Worm (Caenorhabditis elegans): Measurements from ENCODE around the gene gst-21.

The gst-21 gene

ce11 chrV:1693876-1694275 is 37.9 kb downstream of the gst-21 start, which contains the start of gene Y46H3C.7:
Gene Y46H3C.7, minus strand, starts transcription at chrV:1694022.
- TF ChIP-seq aptf-2 (GFP tag; conservative IDR thresholded peaks at IDR 0.05) (peak; percentile 94), aptf-3 (GFP tag; IDR thresholded peaks at IDR 0.05) (0 out of 2 replicates have a peak, but pooled peaks have one; percentile 60), hmg-1.2 (GFP tag; IDR thresholded peaks at IDR 0.05) (peak; percentile 65)

ce11 chrV:1692494-1692893 is 39.3 kb downstream of the gst-21 start, which contains the start of gene Y46H3C.5:
Gene Y46H3C.5, minus strand, starts transcription at chrV:1692495.
- TF ChIP-seq aptf-2 (GFP tag; conservative IDR thresholded peaks at IDR 0.05) (peak; percentile 80), aptf-3 (GFP tag; IDR thresholded peaks at IDR 0.05) (0 out of 2 replicates have a peak, but pooled peaks have one; percentile 63)

ce11 chrV:1685328-1685727 is 46.5 kb downstream of the gst-21 start, which contains the start of gene srh-5:
Gene srh-5, plus strand, starts transcription at chrV:1685628.
- TF ChIP-seq madf-6 (GFP tag; IDR thresholded peaks at IDR 0.05) (no peak), attf-5 (GFP tag; optimal IDR thresholded peaks at IDR 0.05) (no peak), Y53G8AR.9 (GFP tag; conservative IDR thresholded peaks at IDR 0.05) (no peak), Y53F4B.3 (GFP tag; IDR thresholded peaks at IDR 0.05) (no peak), T07F8.4 (tag; optimal IDR thresholded peaks at IDR 0.05) (no peak), aptf-3 (GFP tag; IDR thresholded peaks at IDR 0.05) (no peak), dpff-1 (tag; optimal IDR thresholded peaks at IDR 0.05) (no peak), tbx-9 (tag; optimal IDR thresholded peaks at IDR 0.05; ENCODE audit: borderline replicate concordance) (no peak), madf-8 (GFP tag; conservative IDR thresholded peaks at IDR 0.05) (no peak), gei-17 (GFP tag; optimal IDR thresholded peaks at IDR 0.05) (no peak), hsf-1 (GFP tag; IDR thresholded peaks at IDR 0.05) (no peak), C17E4.6 (GFP tag; IDR thresholded peaks at IDR 0.05) (no peak)

ce11 chrV:1682279-1682678 is 49.5 kb downstream of the gst-21 start, which contains the start of gene srh-3:
Gene srh-3, plus strand, starts transcription at chrV:1682579.
- TF ChIP-seq ets-4 (GFP tag; optimal IDR thresholded peaks at IDR 0.05) (no peak), nfyb-1 (GFP tag; IDR thresholded peaks at IDR 0.05) (no peak), Y56A3A.18 (GFP tag; IDR thresholded peaks at IDR 0.05) (no peak), dox-1 (GFP tag; IDR thresholded peaks at IDR 0.05) (no peak), aptf-2 (GFP tag; conservative IDR thresholded peaks at IDR 0.05) (no peak), cebp-2 (GFP tag; IDR thresholded peaks at IDR 0.05) (no peak), B0336.3 (GFP tag; IDR thresholded peaks at IDR 0.05) (no peak), snpc-1.3 (tag; optimal IDR thresholded peaks at IDR 0.05; ENCODE audit: insufficient read depth) (no peak), nhr-27 (tag; optimal IDR thresholded peaks at IDR 0.05) (no peak), ceh-27 (GFP tag; optimal IDR thresholded peaks at IDR 0.05) (no peak), F33H1.4 (GFP tag; IDR thresholded peaks at IDR 0.05) (no peak), Y53F4B.3 (GFP tag; IDR thresholded peaks at IDR 0.05) (no peak), atf-7 (tag; optimal IDR thresholded peaks at IDR 0.05) (no peak), F52B5.7 (tag; optimal IDR thresholded peaks at IDR 0.05) (no peak), tbp1 (GFP tag; optimal IDR thresholded peaks at IDR 0.05) (no peak), hlh-26 (GFP tag; conservative IDR thresholded peaks at IDR 0.05) (no peak), hrde-1 (tag; optimal IDR thresholded peaks at IDR 0.05; ENCODE audit: borderline replicate concordance) (no peak), die-1 (tag; optimal IDR thresholded peaks at IDR 0.05) (no peak), zfh-2 (GFP tag; conservative IDR thresholded peaks at IDR 0.05) (no peak)

ce11 chrV:1680770-1681169 is 51.0 kb downstream of the gst-21 start, which contains the start of gene srw-91:
Gene srw-91, minus strand, starts transcription at chrV:1680870.
- no peak for TF ChIP-seq madf-6 (GFP tag; IDR thresholded peaks at IDR 0.05)
- TF ChIP-seq nhr-80 (tag; optimal IDR thresholded peaks at IDR 0.05) = no peak
- no peak for TF ChIP-seq F55B11.4 (tag; optimal IDR thresholded peaks at IDR 0.05; ENCODE audit: borderline replicate concordance, insufficient read depth)
- no peak for TF ChIP-seq B0336.3 (GFP tag; IDR thresholded peaks at IDR 0.05)
- TF ChIP-seq egl-18 (GFP tag; IDR thresholded peaks at IDR 0.05) = no peak
- TF ChIP-seq rec-8 (tag; optimal IDR thresholded peaks at IDR 0.05) = no peak
- TF ChIP-seq snpc-1.3 (tag; optimal IDR thresholded peaks at IDR 0.05; ENCODE audit: insufficient read depth) = no peak
- TF ChIP-seq Y53F4B.3 (GFP tag; IDR thresholded peaks at IDR 0.05) = no peak
- TF ChIP-seq die-1 (tag; optimal IDR thresholded peaks at IDR 0.05) = no peak
- no peak for TF ChIP-seq T07F8.4 (tag; optimal IDR thresholded peaks at IDR 0.05)
- no peak for TF ChIP-seq sea-2 (GFP tag; IDR thresholded peaks at IDR 0.05)
- no peak for TF ChIP-seq ceh-79 (tag; optimal IDR thresholded peaks at IDR 0.05)
- TF ChIP-seq unc-62 (GFP tag; optimal IDR thresholded peaks at IDR 0.05) = no peak
- TF ChIP-seq lir-1 (GFP tag; conservative IDR thresholded peaks at IDR 0.05) = no peak
- TF ChIP-seq ccch-3 (GFP tag; optimal IDR thresholded peaks at IDR 0.05) = no peak
